Worm (Caenorhabditis elegans): ENCODE results near the gene C26E1.1.

DNA sequence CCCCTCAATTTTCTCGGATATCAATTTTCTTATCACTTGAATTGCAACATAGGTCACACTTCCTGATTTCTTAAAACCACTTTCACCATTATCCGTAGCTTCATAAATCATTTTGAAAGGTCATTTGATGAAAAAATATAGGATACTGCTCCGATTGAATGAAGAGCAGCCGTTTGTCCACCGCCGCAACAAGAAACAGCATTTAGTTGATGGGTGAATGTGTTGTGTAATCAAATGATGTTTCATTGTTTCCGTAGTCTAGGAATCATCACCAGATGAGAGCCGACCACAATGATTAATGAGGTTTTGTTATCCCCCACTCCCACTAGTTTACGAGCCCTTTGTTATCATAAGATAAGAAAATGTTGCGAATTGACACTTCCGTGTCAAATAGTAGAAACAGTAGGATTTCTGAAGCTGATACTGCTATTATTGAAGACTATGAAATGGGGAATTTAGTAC is 48.6 kb downstream of the C26E1.1 start, which contains the start of gene twk-43:
- TF ChIP-seq him-1 (tag; optimal IDR thresholded peaks at IDR 0.05) (no peak), dao-5 (tag; optimal IDR thresholded peaks at IDR 0.05) (no peak), W03F9.2 (tag; optimal IDR thresholded peaks at IDR 0.05) (no peak)
